Worm (Caenorhabditis elegans): ENCODE measurements around the gene C15B12.9.

Gene C15B12.9

DNA sequence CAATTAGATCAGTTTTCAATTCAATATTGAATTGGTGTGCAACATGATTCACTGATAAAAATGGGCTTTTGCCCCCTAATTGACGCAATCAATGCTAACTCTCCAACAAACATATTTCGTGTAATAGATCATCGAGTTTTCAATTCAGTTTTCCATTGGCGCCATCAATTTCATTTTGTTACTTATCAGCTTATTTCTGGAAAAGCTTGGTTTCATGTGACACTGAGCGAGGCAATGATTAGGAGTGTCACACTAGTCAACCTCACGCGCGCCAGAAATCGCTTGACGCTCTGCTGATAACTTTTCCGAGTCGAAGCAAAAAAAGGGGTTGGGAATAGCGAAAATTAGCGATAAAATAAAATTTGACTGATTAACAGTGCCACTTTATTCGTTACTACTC lies 49.9 kb downstream of the C15B12.9 start, which contains the start of gene ets-4:
ets-4 (plus strand) TSS at position 347 of the 400 bp plus-strand sequence.
- TF ChIP-seq egl-27 (tag; optimal IDR thresholded peaks at IDR 0.05) (no peak), nhr-11 (tag; optimal IDR thresholded peaks at IDR 0.05) (no peak), snpc-4 (tag; optimal IDR thresholded peaks at IDR 0.05) (no peak), sma-9 (GFP tag; optimal IDR thresholded peaks at IDR 0.05) (peak; percentile 8), sma-9 (tag; optimal IDR thresholded peaks at IDR 0.05) (no peak), fos-1 (tag; optimal IDR thresholded peaks at IDR 0.05) (peak; percentile 65), crh-2 (tag; optimal IDR thresholded peaks at IDR 0.05) (peak; percentile 27), C34F6.9 (tag; optimal IDR thresholded peaks at IDR 0.05) (no peak), mdl-1 (tag; optimal IDR thresholded peaks at IDR 0.05) (no peak), gmeb-1 (tag; optimal IDR thresholded peaks at IDR 0.05) (peak; percentile 62), ztf-1 (GFP tag; conservative IDR thresholded peaks at IDR 0.05) (no peak), F13H6.1 (tag; optimal IDR thresholded peaks at IDR 0.05) (peak; percentile 56), sma-3 (GFP tag; optimal IDR thresholded peaks at IDR 0.05) (peak; percentile 23), skn-1 (tag; optimal IDR thresholded peaks at IDR 0.05) (peak; percentile 18), zag-1 (tag; optimal IDR thresholded peaks at IDR 0.05) (no peak)

DNA sequence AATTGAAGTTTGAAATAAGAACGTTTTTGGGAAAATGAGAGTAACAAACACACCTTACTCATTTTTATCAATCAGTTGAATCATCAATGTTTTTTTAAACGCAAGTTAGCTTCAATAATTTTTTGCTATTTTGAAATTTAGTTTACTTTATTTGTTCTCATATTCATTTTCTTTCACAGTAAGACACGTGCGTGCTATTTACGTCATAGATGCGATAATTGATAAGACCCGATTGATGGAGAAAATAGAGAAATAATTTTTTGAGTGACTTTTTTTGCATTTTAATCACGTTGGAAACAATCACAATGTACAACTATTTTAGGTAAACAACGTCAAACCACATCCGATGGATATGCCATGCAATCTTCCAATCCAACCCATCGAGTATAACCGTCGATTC lies 50.9 kb downstream of the C15B12.9 start:
- TF ChIP-seq nhr-25 (tag; optimal IDR thresholded peaks at IDR 0.05) (no peak), ceh-82 (tag; optimal IDR thresholded peaks at IDR 0.05) (no peak), aly-2 (tag; optimal IDR thresholded peaks at IDR 0.05) (no peak), fos-1 (tag; optimal IDR thresholded peaks at IDR 0.05) (peak; percentile 29), crh-2 (tag; optimal IDR thresholded peaks at IDR 0.05) (peak; percentile 36), nhr-23 (tag; optimal IDR thresholded peaks at IDR 0.05) (no peak), mab-5 (tag; optimal IDR thresholded peaks at IDR 0.05) (no peak), nhr-12 (tag; optimal IDR thresholded peaks at IDR 0.05) (no peak)

All from whole organism, L2 larva.